Fruit fly (Drosophila melanogaster): ENCODE measurements around the gene CG31559.

CG31559 gene

dm6 chr3R:6156963-6157498 is at the start of gene CG31559:
Gene CG31559 (minus strand): TSS chr3R:6157235.
- no peak for TF ChIP-seq CG4318 (GFP tag; optimal IDR thresholded peaks at IDR 0.05)
- TF ChIP-seq CG6808 (GFP tag; optimal IDR thresholded peaks at IDR 0.05), result no peak
- TF ChIP-seq CG10631 (GFP tag; optimal IDR thresholded peaks at IDR 0.05), result no peak
- no peak for TF ChIP-seq CG11902 (GFP tag; optimal IDR thresholded peaks at IDR 0.05)
- TF ChIP-seq Sox15 (GFP tag; optimal IDR thresholded peaks at IDR 0.05), result no peak
- peak; percentile 31 for TF ChIP-seq CG6276 (GFP tag; optimal IDR thresholded peaks at IDR 0.05)
- no peak for TF ChIP-seq achi (GFP tag; optimal IDR thresholded peaks at IDR 0.05)
- TF ChIP-seq spab (GFP tag; optimal IDR thresholded peaks at IDR 0.05), result no peak
- no peak for TF ChIP-seq Hr38 (GFP tag; optimal IDR thresholded peaks at IDR 0.05)
- TF ChIP-seq Lpt (GFP tag; optimal IDR thresholded peaks at IDR 0.05), result no peak
- TF ChIP-seq svp (GFP tag), result no peak
- TF ChIP-seq Eip78C (GFP tag), result peak; percentile 29
- TF ChIP-seq CG6854 (GFP tag; optimal IDR thresholded peaks at IDR 0.05), result peak; percentile 35
- TF ChIP-seq CG15336 (GFP tag; IDR thresholded peaks at IDR 0.05), result peak; percentile 43; the same call in 1 of the 2 replicates
- TF ChIP-seq Sox102F (GFP tag; optimal IDR thresholded peaks at IDR 0.05), result no peak
- TF ChIP-seq ss (GFP tag; optimal IDR thresholded peaks at IDR 0.05), result no peak
- no peak for TF ChIP-seq OdsH (GFP tag; optimal IDR thresholded peaks at IDR 0.05)
- no peak for TF ChIP-seq CG6163 (GFP tag; IDR thresholded peaks at IDR 0.05)
- no peak for TF ChIP-seq lz (GFP tag; optimal IDR thresholded peaks at IDR 0.05)
- no peak for TF ChIP-seq Eip75B (GFP tag; optimal IDR thresholded peaks at IDR 0.05)
- no peak for TF ChIP-seq CG32006 (GFP tag; optimal IDR thresholded peaks at IDR 0.05)
- TF ChIP-seq CG34406 (GFP tag; optimal IDR thresholded peaks at IDR 0.05), result no peak
- TF ChIP-seq CG8119 (GFP tag; IDR thresholded peaks at IDR 0.05), result 0 out of 3 replicates have a peak, but pooled peaks have one; percentile 16
- TF ChIP-seq CG10669 (GFP tag; optimal IDR thresholded peaks at IDR 0.05), result no peak
- no peak for TF ChIP-seq acj6 (GFP tag; optimal IDR thresholded peaks at IDR 0.05)
- TF ChIP-seq CG11762 (GFP tag; optimal IDR thresholded peaks at IDR 0.05; ENCODE audit: insufficient read depth), result no peak
- no peak for TF ChIP-seq dac (GFP tag; optimal IDR thresholded peaks at IDR 0.05)
- peak; percentile 22 for TF ChIP-seq CG3919 (GFP tag; optimal IDR thresholded peaks at IDR 0.05)
- TF ChIP-seq Ets21C (GFP tag; optimal IDR thresholded peaks at IDR 0.05), result no peak
- no peak for TF ChIP-seq fkh (GFP tag; optimal IDR thresholded peaks at IDR 0.05)
- TF ChIP-seq CG31627 (GFP tag; optimal IDR thresholded peaks at IDR 0.05), result no peak
- no peak for TF ChIP-seq Hr4 (GFP tag; optimal IDR thresholded peaks at IDR 0.05)

dm6 chr3R:6203000-6203399 is 46.0 kb upstream of the CG31559 start:
- peak; percentile 33 for TF ChIP-seq CG6276 (GFP tag; optimal IDR thresholded peaks at IDR 0.05)
- TF ChIP-seq svp (GFP tag), result no peak
- peak; percentile 39 for TF ChIP-seq Blimp-1 (GFP tag; optimal IDR thresholded peaks at IDR 0.05)
- peak; percentile 64 for TF ChIP-seq fkh (GFP tag; optimal IDR thresholded peaks at IDR 0.05)
- TF ChIP-seq eg (GFP tag; IDR thresholded peaks at IDR 0.05), result peak; percentile 30; the same call in 1 of the 3 replicates
- TF ChIP-seq CG32006 (GFP tag; optimal IDR thresholded peaks at IDR 0.05), result peak; percentile 24

DNA sequence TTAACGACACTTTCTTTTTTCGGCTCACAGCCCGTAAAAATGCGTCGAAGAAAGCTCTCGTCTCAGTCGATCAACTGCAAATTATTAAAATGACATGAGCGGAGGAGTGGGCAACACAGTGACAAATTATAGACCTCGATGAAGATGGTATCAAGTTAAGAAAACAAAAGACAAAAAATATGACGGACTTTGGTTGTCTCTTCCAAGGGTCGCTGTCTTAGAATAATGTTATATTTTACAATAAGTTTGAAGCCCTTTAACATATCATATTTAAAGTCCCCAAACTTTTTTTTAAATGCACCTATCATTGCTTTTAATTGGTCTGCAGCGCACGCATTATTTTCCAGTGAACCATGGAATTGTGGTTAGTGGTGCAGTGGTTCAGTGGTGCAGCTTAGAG is 42.7 kb upstream of the CG31559 start:
- TF ChIP-seq pdm3 (GFP tag; optimal IDR thresholded peaks at IDR 0.05) (peak; percentile 12), ss (GFP tag; optimal IDR thresholded peaks at IDR 0.05) (no peak), CG4318 (GFP tag; optimal IDR thresholded peaks at IDR 0.05) (peak; percentile 19), Sox15 (GFP tag; optimal IDR thresholded peaks at IDR 0.05) (no peak), CG3919 (GFP tag; optimal IDR thresholded peaks at IDR 0.05) (no peak), CG15336 (GFP tag; IDR thresholded peaks at IDR 0.05) (peak; percentile 39; the same call in 1 of the 2 replicates), eg (GFP tag; IDR thresholded peaks at IDR 0.05) (no peak), Hr4 (GFP tag; optimal IDR thresholded peaks at IDR 0.05) (peak; percentile 62), CG32006 (GFP tag; optimal IDR thresholded peaks at IDR 0.05) (peak; percentile 67), lz (GFP tag; optimal IDR thresholded peaks at IDR 0.05) (no peak), Eip78C (GFP tag) (peak; percentile 60)

dm6 chr3R:6198488-6198892 is 41.5 kb upstream of the CG31559 start, which contains the start of gene Osi24:
Gene Osi24 (plus strand): TSS chr3R:6198811.
- TF ChIP-seq CG11294 (GFP tag; IDR thresholded peaks at IDR 0.05) (peak; percentile 57), CG15336 (GFP tag; IDR thresholded peaks at IDR 0.05) (peak; percentile 94), svp (GFP tag) (peak; percentile 79), eg (GFP tag; IDR thresholded peaks at IDR 0.05) (peak; percentile 92), dac (GFP tag; optimal IDR thresholded peaks at IDR 0.05) (peak; percentile 81), achi (GFP tag; optimal IDR thresholded peaks at IDR 0.05) (peak; percentile 78), CG6792 (GFP tag; optimal IDR thresholded peaks at IDR 0.05) (peak; percentile 72), vri (GFP tag; optimal IDR thresholded peaks at IDR 0.05) (peak; percentile 51), dsx (GFP tag; optimal IDR thresholded peaks at IDR 0.05; ENCODE audit: poor library complexity, severe bottlenecking) (peak; percentile 40), cyc (GFP tag; optimal IDR thresholded peaks at IDR 0.05) (peak; percentile 51), Lpt (GFP tag; optimal IDR thresholded peaks at IDR 0.05) (peak; percentile 80), Blimp-1 (GFP tag; optimal IDR thresholded peaks at IDR 0.05) (no peak), CG6163 (GFP tag; IDR thresholded peaks at IDR 0.05) (peak; percentile 91), CG8319 (GFP tag; optimal IDR thresholded peaks at IDR 0.05) (peak; percentile 61), Gug (GFP tag; IDR thresholded peaks at IDR 0.05) (peak; percentile 75), topi (GFP tag; optimal IDR thresholded peaks at IDR 0.05) (peak; percentile 68), OdsH (GFP tag; optimal IDR thresholded peaks at IDR 0.05) (peak; percentile 84), Ets96B (tag; optimal IDR thresholded peaks at IDR 0.05) (peak; percentile 65)
